Fruit fly (Drosophila melanogaster) whole organism, wandering third instar larva: ENCODE measurements around the gene CG12538.

Source experiments
- Abd-B ChIP-seq: fragments of >200 bp; optimal IDR thresholded peaks from 2 replicates; lab custom pipeline; 2017; ENCODE audit warnings: missing biosample characterization, missing genetic modification characterization
- CG9705 ChIP-seq: fragments of 200-800 bp; sonication (Bioruptor generic); optimal IDR thresholded peaks from 2 replicates; lab custom pipeline; 2018; ENCODE audit warnings: missing biosample characterization, mild to moderate bottlenecking, missing genetic modification characterization
- CrebA ChIP-seq: fragments of 200-800 bp; sonication (Bioruptor generic); optimal IDR thresholded peaks from 2 replicates; lab custom pipeline; 2016; ENCODE audit warnings: missing biosample characterization, mild to moderate bottlenecking, missing genetic modification characterization, borderline replicate concordance
- Dfd ChIP-seq: fragments of >200 bp; optimal IDR thresholded peaks from 2 replicates; lab custom pipeline; 2017; ENCODE audit warnings: missing biosample characterization, missing genetic modification characterization
- Dif ChIP-seq: fragments of 200-275, 200-300 bp; sonication (Bioruptor generic); optimal IDR thresholded peaks from 2 replicates; lab custom pipeline; 2018; ENCODE audit warnings: missing biosample characterization, missing genetic modification characterization; ENCODE audit not compliant: partially characterized antibody
- GATAd ChIP-seq: sonication (Bioruptor generic); optimal IDR thresholded peaks from 2 replicates; lab custom pipeline; 2016; ENCODE audit warnings: missing biosample characterization, missing genetic modification characterization
- HLH106 ChIP-seq: fragments of 200-800 bp; optimal IDR thresholded peaks from 3 replicates; lab custom pipeline; 2019; ENCODE audit warnings: missing biosample characterization, mild to moderate bottlenecking, missing genetic modification characterization, moderate library complexity
- Hnf4 ChIP-seq: fragments of 200-800 bp; sonication (Bioruptor generic); optimal IDR thresholded peaks from 2 replicates; lab custom pipeline; 2016; ENCODE audit warnings: missing biosample characterization, mild to moderate bottlenecking, missing genetic modification characterization
- Hr78 ChIP-seq: fragments of >200 bp; optimal IDR thresholded peaks from 2 replicates; lab custom pipeline; 2017; ENCODE audit warnings: missing biosample characterization, missing genetic modification characterization
- Hr83 ChIP-seq: fragments of 200-300 bp; sonication (Bioruptor generic); optimal IDR thresholded peaks from 2 replicates; lab custom pipeline; 2016; ENCODE audit warnings: missing biosample characterization, mild to moderate bottlenecking, missing genetic modification characterization, moderate library complexity; ENCODE audit not compliant: poor library complexity, severe bottlenecking
- Jra ChIP-seq: sonication (Bioruptor generic); optimal IDR thresholded peaks from 2 replicates; lab custom pipeline; 2016; ENCODE audit warnings: missing biosample characterization, missing genetic modification characterization
- N ChIP-seq: fragments of >200 bp; optimal IDR thresholded peaks from 2 replicates; lab custom pipeline; 2018; ENCODE audit warnings: missing biosample characterization, missing external identifiers, missing genetic modification characterization
- OdsH ChIP-seq: fragments of 200-800 bp; sonication (Bioruptor generic); optimal IDR thresholded peaks from 2 replicates; lab custom pipeline; 2016; ENCODE audit warnings: missing biosample characterization, mild to moderate bottlenecking, missing genetic modification characterization
- Rel ChIP-seq, 2 experiments: fragments of 200-800 bp; sonication (Bioruptor generic) in 1 of 2; optimal IDR thresholded peaks; 2 replicates in 1 of 2; 3 replicates in 1 of 2; lab custom pipeline; 2016 to 2019; ENCODE audit warnings: mild to moderate bottlenecking in 2 of 2, missing biosample characterization in 2 of 2, missing genetic modification characterization in 2 of 2, moderate library complexity in 1 of 2
- Sp1 ChIP-seq: fragments of 200-800 bp; sonication (Bioruptor generic); optimal IDR thresholded peaks from 3 replicates; lab custom pipeline; 2019; ENCODE audit warnings: missing biosample characterization, mild to moderate bottlenecking, missing genetic modification characterization, moderate library complexity
- Vsx2 ChIP-seq: fragments of 200-300, 225-300 bp; sonication (Bioruptor generic); optimal IDR thresholded peaks from 2 replicates; lab custom pipeline; 2018; ENCODE audit warnings: missing biosample characterization, missing genetic modification characterization; ENCODE audit not compliant: partially characterized antibody
- br ChIP-seq: fragments of 200-800 bp; sonication (Bioruptor generic); optimal IDR thresholded peaks from 2 replicates; lab custom pipeline; 2016; ENCODE audit warnings: missing biosample characterization, missing genetic modification characterization
- dl ChIP-seq, 2 experiments: fragments of 175-275, 200-275 bp in 1 of 2; fragments of 200-275 bp in 1 of 2; sonication (Bioruptor generic); optimal IDR thresholded peaks; lab custom pipeline; 2018; ENCODE audit warnings: mild to moderate bottlenecking in 2 of 2, missing biosample characterization in 2 of 2, missing genetic modification characterization in 2 of 2, moderate library complexity in 2 of 2; ENCODE audit not compliant: partially characterized antibody in 2 of 2, insufficient read depth in 1 of 2
- dmrt93B ChIP-seq: fragments of 200-800 bp; sonication (Bioruptor generic); optimal IDR thresholded peaks from 2 replicates; lab custom pipeline; 2018; ENCODE audit warnings: missing biosample characterization, mild to moderate bottlenecking, missing genetic modification characterization
- dsf ChIP-seq: sonication (Bioruptor generic); optimal IDR thresholded peaks from 2 replicates; lab custom pipeline; 2016; ENCODE audit warnings: missing biosample characterization, missing genetic modification characterization, borderline replicate concordance
- ey ChIP-seq: fragments of 200-800 bp; sonication (Bioruptor generic); optimal IDR thresholded peaks from 2 replicates; lab custom pipeline; 2016; ENCODE audit warnings: missing biosample characterization, missing genetic modification characterization
- foxo ChIP-seq, 2 experiments: fragments of 200-800 bp; sonication (Bioruptor generic); optimal IDR thresholded peaks; 2 replicates in 1 of 2; 3 replicates in 1 of 2; lab custom pipeline; 2016 to 2017; ENCODE audit warnings: missing biosample characterization in 2 of 2, missing genetic modification characterization in 2 of 2
- fru ChIP-seq: fragments of 200-800 bp; sonication (Bioruptor generic); optimal IDR thresholded peaks from 3 replicates; lab custom pipeline; 2016; ENCODE audit warnings: missing biosample characterization, mild to moderate bottlenecking, missing genetic modification characterization
- jim ChIP-seq: fragments of 175-275, 200-325 bp; sonication (Bioruptor generic); optimal IDR thresholded peaks from 2 replicates; lab custom pipeline; 2016; ENCODE audit warnings: missing biosample characterization, mild to moderate bottlenecking, missing genetic modification characterization
- lola ChIP-seq: fragments of >200 bp; optimal IDR thresholded peaks from 2 replicates; lab custom pipeline; 2017; ENCODE audit warnings: missing biosample characterization, missing genetic modification characterization
- pan ChIP-seq: fragments of >200 bp; optimal IDR thresholded peaks from 2 replicates; lab custom pipeline; 2017
- psq ChIP-seq: fragments of 200-800 bp; sonication (Bioruptor generic); optimal IDR thresholded peaks from 3 replicates; lab custom pipeline; 2017; ENCODE audit warnings: missing biosample characterization, mild to moderate bottlenecking, missing genetic modification characterization, moderate library complexity
- sv ChIP-seq: fragments of 200-800 bp; sonication (Bioruptor generic); optimal IDR thresholded peaks from 3 replicates; lab custom pipeline; 2016; ENCODE audit warnings: missing biosample characterization, missing genetic modification characterization
- tai ChIP-seq: sonication (Bioruptor generic); optimal IDR thresholded peaks from 2 replicates; lab custom pipeline; 2016; ENCODE audit warnings: missing biosample characterization, missing genetic modification characterization
- usp ChIP-seq: fragments of >200 bp; optimal IDR thresholded peaks from 2 replicates; lab custom pipeline; 2017; ENCODE audit warnings: missing biosample characterization, missing genetic modification characterization
- woc ChIP-seq: sonication (Bioruptor generic); optimal IDR thresholded peaks from 2 replicates; lab custom pipeline; 2016; ENCODE audit warnings: missing biosample characterization, mild to moderate bottlenecking, missing genetic modification characterization

CG12538 gene

dm6 chr3R:13525986-13526385 is 2.7 kb upstream of the CG12538 start:
- TF ChIP-seq psq (GFP tag; lab: Kevin White, UChicago) (no peak), CG9705 (GFP tag; lab: Kevin White, UChicago) (no peak), ey (peak; percentile 1), tai (no peak), N (GFP tag; lab: Kevin White, UChicago) (no peak), pan (lab: Kevin White, UChicago) (no peak), foxo (GFP tag; optimal IDR thresholded peaks at IDR 0.05; lab: Kevin White, UChicago) (peak in 1 of 2 experiments; percentile 9), Rel (GFP tag; optimal IDR thresholded peaks at IDR 0.05; lab: Kevin White, UChicago) (no peak), Rel (tag; optimal IDR thresholded peaks at IDR 0.05; lab: Kevin White, UChicago) (no peak), sv (GFP tag; lab: Kevin White, UChicago) (no peak), HLH106 (tag; lab: Kevin White, UChicago) (peak; percentile 12), CrebA (no peak), OdsH (GFP tag; lab: Kevin White, UChicago) (no peak), fru (peak; percentile 0), lola (GFP tag; lab: Kevin White, UChicago) (no peak), Hnf4 (no peak), jim (no peak), dmrt93B (GFP tag; lab: Kevin White, UChicago) (no peak), dl (GFP tag; optimal IDR thresholded peaks at IDR 0.05; lab: Kevin White, UChicago; ENCODE audit: insufficient read depth in 1 of 2, partially characterized antibody in 2 of 2) (no peak), Hr83 (no peak)

- TF ChIP-seq sv (GFP tag; lab: Kevin White, UChicago) (no peak), psq (GFP tag; lab: Kevin White, UChicago) (no peak), CrebA (no peak), Sp1 (GFP tag; lab: Kevin White, UChicago) (peak; percentile 19), CG9705 (GFP tag; lab: Kevin White, UChicago) (no peak), Abd-B (no peak), N (GFP tag; lab: Kevin White, UChicago) (no peak), Jra (GFP tag; lab: Kevin White, UChicago) (no peak)
Measured at dm6 chr3R:13524672-13525071, 1.3 kb upstream of the CG12538 start.

- no peak for TF ChIP-seq Hr78
Measured at dm6 chr3R:13509816-13510215, 13.5 kb downstream of the CG12538 start.

dm6 chr3R:13482283-13482682 is 41.1 kb downstream of the CG12538 start:
- no peak for TF ChIP-seq Dfd (GFP tag; lab: Kevin White, UChicago)
- TF ChIP-seq sv (GFP tag; lab: Kevin White, UChicago) = no peak
- TF ChIP-seq br (GFP tag; lab: Kevin White, UChicago) = no peak
- TF ChIP-seq CrebA = no peak
- no peak for TF ChIP-seq Vsx2
- no peak for TF ChIP-seq N (GFP tag; lab: Kevin White, UChicago)
- TF ChIP-seq woc (GFP tag; lab: Kevin White, UChicago) = no peak
- TF ChIP-seq HLH106 (tag; lab: Kevin White, UChicago) = no peak
- no peak for TF ChIP-seq usp (GFP tag; lab: Kevin White, UChicago)
- no peak for TF ChIP-seq Sp1 (GFP tag; lab: Kevin White, UChicago)
- TF ChIP-seq psq (GFP tag; lab: Kevin White, UChicago) = no peak
- TF ChIP-seq Dif (GFP tag; lab: Kevin White, UChicago) = no peak
- no peak for TF ChIP-seq GATAd
- TF ChIP-seq jim = no peak
- TF ChIP-seq dsf (GFP tag; lab: Kevin White, UChicago) = no peak
- TF ChIP-seq dmrt93B (GFP tag; lab: Kevin White, UChicago) = no peak
- TF ChIP-seq Hr83 = no peak
- TF ChIP-seq ey = no peak
